Fruit fly (Drosophila melanogaster) whole organism, embryonic: Measurements from ENCODE around the gene Oct-TyrR.

ENCODE experiments used
- CG12104 ChIP-seq: fragments of 200-800 bp; sonication (Bioruptor generic); optimal IDR thresholded peaks from 3 replicates; lab custom pipeline; 2016; ENCODE audit warnings: missing biosample characterization, missing genetic modification characterization
- CG14860 ChIP-seq: fragments of 200-800 bp; sonication (Bioruptor generic); IDR thresholded peaks from 3 replicates; pipeline ENCODE4 v1.3.6; 2022; ENCODE audit warnings: missing biosample characterization, missing genetic modification characterization; ENCODE audit not compliant: partially characterized antibody
- CG15601 ChIP-seq: fragments of 200-800 bp; sonication (Bioruptor generic); optimal IDR thresholded peaks from 3 replicates; lab custom pipeline; 2019; ENCODE audit warnings: missing biosample characterization, mild to moderate bottlenecking, missing genetic modification characterization, moderate library complexity
- CG15696 ChIP-seq: fragments of 200-800 bp; sonication (Bioruptor generic); optimal IDR thresholded peaks from 2 replicates; lab custom pipeline; 2019; ENCODE audit warnings: missing biosample characterization, mild to moderate bottlenecking, missing genetic modification characterization, moderate library complexity
- CG17361 ChIP-seq: fragments of 200-800 bp; sonication (Bioruptor generic); IDR thresholded peaks from 3 replicates; pipeline ENCODE4 v1.3.6; 2022; ENCODE audit warnings: missing biosample characterization, missing genetic modification characterization
- CG18011 ChIP-seq: fragments of 200-800 bp; sonication (Bioruptor generic); optimal IDR thresholded peaks from 2 replicates; lab custom pipeline; 2017; ENCODE audit warnings: missing biosample characterization, missing genetic modification characterization, mild to moderate bottlenecking, moderate library complexity, missing genotype
- CG31365 ChIP-seq: fragments of 200-800 bp; sonication (Bioruptor generic); optimal IDR thresholded peaks from 2 replicates; lab custom pipeline; 2018; ENCODE audit warnings: missing biosample characterization, mild to moderate bottlenecking, missing genetic modification characterization
- CG32772 ChIP-seq: fragments of 200-800 bp; sonication (Bioruptor generic); IDR thresholded peaks from 2 replicates; pipeline ENCODE4 v1.3.6; 2022; ENCODE audit warnings: missing biosample characterization, missing genetic modification characterization
- CG3281 ChIP-seq: fragments of 200-800 bp; sonication (Bioruptor generic); optimal IDR thresholded peaks from 3 replicates; lab custom pipeline; 2017; ENCODE audit warnings: missing biosample characterization, mild to moderate bottlenecking, missing genetic modification characterization
- CG3838 ChIP-seq: fragments of 200-800 bp; sonication (Bioruptor generic); optimal IDR thresholded peaks from 3 replicates; lab custom pipeline; 2016; ENCODE audit warnings: missing biosample characterization, missing genetic modification characterization
- CG4328 ChIP-seq: fragments of 200-800 bp; sonication (Bioruptor generic); optimal IDR thresholded peaks from 3 replicates; lab custom pipeline; 2017; ENCODE audit warnings: missing biosample characterization, missing genetic modification reagents, missing genetic modification characterization
- CG7963 ChIP-seq: fragments of 200-800 bp; sonication (Bioruptor generic); IDR thresholded peaks from 3 replicates; pipeline ENCODE4 v1.3.6; 2022; ENCODE audit warnings: missing biosample characterization, missing genetic modification characterization; ENCODE audit not compliant: partially characterized antibody
- CG8765 ChIP-seq: fragments of 200-800 bp; sonication (Bioruptor generic); IDR thresholded peaks from 2 replicates; pipeline ENCODE4 v1.3.6; 2022; ENCODE audit warnings: missing biosample characterization, missing genetic modification characterization
- CG9609 ChIP-seq: fragments of 200-800 bp; sonication (Bioruptor generic); optimal IDR thresholded peaks from 3 replicates; lab custom pipeline; 2016; ENCODE audit warnings: missing biosample characterization, missing genetic modification characterization
- CG9727 ChIP-seq: fragments of 200-800 bp; sonication (Bioruptor generic); optimal IDR thresholded peaks from 3 replicates; lab custom pipeline; 2017; ENCODE audit warnings: missing biosample characterization, mild to moderate bottlenecking, missing genetic modification characterization
- CG9932 ChIP-seq: fragments of 200-800 bp; sonication (Bioruptor generic); IDR thresholded peaks from 2 replicates; pipeline ENCODE4 v1.3.6; 2022; ENCODE audit warnings: missing biosample characterization, missing genetic modification characterization
- CTCF ChIP-seq: fragments of 200-800 bp; sonication (Bioruptor generic); optimal IDR thresholded peaks from 2 replicates; lab custom pipeline; 2017; ENCODE audit warnings: missing biosample characterization, mild to moderate bottlenecking, missing genetic modification characterization, moderate library complexity
- CkIIα-i1 ChIP-seq: fragments of 200-800 bp; sonication (Bioruptor generic); IDR thresholded peaks from 2 replicates; pipeline ENCODE4 v1.3.6; 2022; ENCODE audit warnings: missing biosample characterization, missing genetic modification characterization
- D ChIP-seq, 2 experiments: fragments of 200-800 bp in 1 of 2; fragments of >200 bp in 1 of 2; sonication (Bioruptor generic) in 1 of 2; optimal IDR thresholded peaks; 2 replicates in 1 of 2; 3 replicates in 1 of 2; lab custom pipeline; 2017; ENCODE audit warnings: mild to moderate bottlenecking in 1 of 2, missing biosample characterization in 1 of 2, missing genetic modification characterization in 1 of 2, missing genetic modification reagents in 1 of 2
- Dip2 ChIP-seq: fragments of 200-800 bp; sonication (Bioruptor generic); IDR thresholded peaks from 2 replicates; pipeline ENCODE4 v1.3.6; 2022; ENCODE audit warnings: missing biosample characterization, missing genetic modification characterization
- Doc2 ChIP-seq: fragments of 200-800 bp; sonication (Bioruptor generic); IDR thresholded peaks from 2 replicates; pipeline ENCODE4 v1.3.6; 2022; ENCODE audit warnings: missing biosample characterization, missing genetic modification characterization
- ERR ChIP-seq: fragments of 200-800 bp; sonication (Bioruptor generic); optimal IDR thresholded peaks from 2 replicates; lab custom pipeline; 2016; ENCODE audit warnings: missing biosample characterization, missing genetic modification characterization
- Ets97D ChIP-seq: fragments of 200-800 bp; sonication (Bioruptor generic); optimal IDR thresholded peaks from 3 replicates; lab custom pipeline; 2016; ENCODE audit warnings: missing biosample characterization, missing genetic modification characterization
- Fer3 ChIP-seq: fragments of 200-800 bp; sonication (Bioruptor generic); optimal IDR thresholded peaks from 2 replicates; lab custom pipeline; 2018; ENCODE audit warnings: missing biosample characterization, mild to moderate bottlenecking, missing genetic modification characterization, moderate library complexity
- HLH3B ChIP-seq: fragments of 200-800 bp; sonication (Bioruptor generic); IDR thresholded peaks from 2 replicates; pipeline ENCODE4 v1.3.6; 2022; ENCODE audit warnings: missing biosample characterization, missing genetic modification characterization
- Hsf ChIP-seq: fragments of 200-800 bp; sonication (Bioruptor generic); optimal IDR thresholded peaks from 3 replicates; lab custom pipeline; 2016; ENCODE audit warnings: missing biosample characterization, missing genetic modification characterization
- Lhr ChIP-seq: fragments of 200-800 bp; sonication (Bioruptor generic); optimal IDR thresholded peaks from 3 replicates; lab custom pipeline; 2017; ENCODE audit warnings: mild to moderate bottlenecking, missing biosample characterization, missing genetic modification reagents, missing genetic modification characterization
- NfI ChIP-seq: fragments of 200-800 bp; sonication (Bioruptor generic); optimal IDR thresholded peaks from 3 replicates; lab custom pipeline; 2018; ENCODE audit warnings: missing biosample characterization, mild to moderate bottlenecking, missing genetic modification characterization, moderate library complexity
- Oaz ChIP-seq: fragments of 200-800 bp; sonication (Bioruptor generic); IDR thresholded peaks from 2 replicates; pipeline ENCODE4 v1.3.6; 2022; ENCODE audit warnings: missing biosample characterization, missing genetic modification characterization
- Oli ChIP-seq: fragments of 200-800 bp; sonication (Bioruptor generic); optimal IDR thresholded peaks from 2 replicates; lab custom pipeline; 2018; ENCODE audit warnings: missing biosample characterization, mild to moderate bottlenecking, missing genetic modification characterization, moderate library complexity
- Six4 ChIP-seq: fragments of 200-800 bp; sonication (Bioruptor generic); optimal IDR thresholded peaks from 2 replicates; lab custom pipeline; 2016; ENCODE audit warnings: missing biosample characterization, missing genetic modification characterization
- Sry-δ ChIP-seq: fragments of 200-800 bp; sonication (Bioruptor generic); optimal IDR thresholded peaks from 2 replicates; lab custom pipeline; 2016; ENCODE audit warnings: missing biosample characterization, missing genetic modification characterization
- YL-1 ChIP-seq: fragments of 200-800 bp; sonication (Bioruptor generic); optimal IDR thresholded peaks from 3 replicates; lab custom pipeline; 2017; ENCODE audit warnings: missing biosample characterization, mild to moderate bottlenecking, missing genetic modification characterization
- aop ChIP-seq: fragments of 200-800 bp; sonication (Bioruptor generic); IDR thresholded peaks from 2 replicates; pipeline ENCODE4 v1.3.6; 2022; ENCODE audit warnings: missing biosample characterization, missing genetic modification characterization
- cas ChIP-seq: fragments of 200-800 bp; sonication (Bioruptor generic); IDR thresholded peaks from 2 replicates; pipeline ENCODE4 v1.3.6; 2022; ENCODE audit warnings: missing biosample characterization, missing genetic modification characterization
- caup ChIP-seq: fragments of 200-800 bp; sonication (Bioruptor generic); optimal IDR thresholded peaks from 3 replicates; lab custom pipeline; 2017; ENCODE audit warnings: missing biosample characterization, mild to moderate bottlenecking, missing genetic modification characterization, moderate library complexity; ENCODE audit not compliant: severe bottlenecking
- cg ChIP-seq: fragments of 200-800 bp; sonication (Bioruptor generic); optimal IDR thresholded peaks from 3 replicates; lab custom pipeline; 2019; ENCODE audit warnings: missing biosample characterization, mild to moderate bottlenecking, missing genetic modification characterization, moderate library complexity
- chif ChIP-seq, 2 experiments: fragments of 200-800 bp; sonication (Bioruptor generic); optimal IDR thresholded peaks; 3 replicates each; lab custom pipeline; 2016; ENCODE audit warnings: missing biosample characterization in 2 of 2, missing genetic modification characterization in 2 of 2
- crol ChIP-seq: fragments of 200-800 bp; sonication (Bioruptor generic); IDR thresholded peaks from 2 replicates; pipeline ENCODE4 v1.3.6; 2022; ENCODE audit warnings: missing biosample characterization, missing genetic modification characterization
- gt ChIP-seq: fragments of 200-800 bp; sonication (Bioruptor generic); IDR thresholded peaks from 2 replicates; pipeline ENCODE4 v1.3.6; 2022; ENCODE audit warnings: missing biosample characterization, missing genetic modification characterization
- klu ChIP-seq: fragments of 200-800 bp; sonication (Bioruptor generic); IDR thresholded peaks from 2 replicates; pipeline ENCODE4 v1.3.6; 2022; ENCODE audit warnings: missing biosample characterization, missing genetic modification characterization
- mirr ChIP-seq: fragments of 200-800 bp; sonication (Bioruptor generic); optimal IDR thresholded peaks from 3 replicates; lab custom pipeline; 2018; ENCODE audit warnings: missing biosample characterization, mild to moderate bottlenecking, missing genetic modification characterization
- pita ChIP-seq: fragments of 200-800 bp; sonication (Bioruptor generic); optimal IDR thresholded peaks from 2 replicates; lab custom pipeline; 2017; ENCODE audit warnings: missing biosample characterization, mild to moderate bottlenecking, missing genetic modification characterization
- pnt ChIP-seq: fragments of 200-800 bp; sonication (Bioruptor generic); optimal IDR thresholded peaks from 3 replicates; lab custom pipeline; 2016; ENCODE audit warnings: missing biosample characterization, missing genetic modification characterization
- ro ChIP-seq: fragments of 200-800 bp; sonication (Bioruptor generic); IDR thresholded peaks from 2 replicates; pipeline ENCODE4 v1.3.6; 2022; ENCODE audit warnings: missing biosample characterization, missing genetic modification characterization
- sc ChIP-seq, 3 experiments: fragments of >200 bp in 2 of 3; fragments of 200-800 bp in 1 of 3; sonication (Bioruptor generic) in 1 of 3; optimal IDR thresholded peaks; 2 replicates in 2 of 3; 3 replicates in 1 of 3; lab custom pipeline; 2017; ENCODE audit warnings: mild to moderate bottlenecking in 1 of 3, missing biosample characterization in 1 of 3, missing genetic modification characterization in 1 of 3, missing genetic modification reagents in 1 of 3
- tll ChIP-seq, 2 experiments: fragments of 200-800 bp in 1 of 2; fragments of >200 bp in 1 of 2; sonication (Bioruptor generic) in 1 of 2; optimal IDR thresholded peaks; 2 replicates each; lab custom pipeline; 2017 to 2019; ENCODE audit warnings: missing biosample characterization in 2 of 2, missing genetic modification characterization in 2 of 2, mild to moderate bottlenecking in 1 of 2, moderate library complexity in 1 of 2
- tna ChIP-seq: fragments of 200-800 bp; sonication (Bioruptor generic); IDR thresholded peaks from 2 replicates; pipeline ENCODE4 v1.3.6; 2022; ENCODE audit warnings: missing biosample characterization, missing genetic modification characterization; ENCODE audit not compliant: partially characterized antibody

The Oct-TyrR gene

DNA sequence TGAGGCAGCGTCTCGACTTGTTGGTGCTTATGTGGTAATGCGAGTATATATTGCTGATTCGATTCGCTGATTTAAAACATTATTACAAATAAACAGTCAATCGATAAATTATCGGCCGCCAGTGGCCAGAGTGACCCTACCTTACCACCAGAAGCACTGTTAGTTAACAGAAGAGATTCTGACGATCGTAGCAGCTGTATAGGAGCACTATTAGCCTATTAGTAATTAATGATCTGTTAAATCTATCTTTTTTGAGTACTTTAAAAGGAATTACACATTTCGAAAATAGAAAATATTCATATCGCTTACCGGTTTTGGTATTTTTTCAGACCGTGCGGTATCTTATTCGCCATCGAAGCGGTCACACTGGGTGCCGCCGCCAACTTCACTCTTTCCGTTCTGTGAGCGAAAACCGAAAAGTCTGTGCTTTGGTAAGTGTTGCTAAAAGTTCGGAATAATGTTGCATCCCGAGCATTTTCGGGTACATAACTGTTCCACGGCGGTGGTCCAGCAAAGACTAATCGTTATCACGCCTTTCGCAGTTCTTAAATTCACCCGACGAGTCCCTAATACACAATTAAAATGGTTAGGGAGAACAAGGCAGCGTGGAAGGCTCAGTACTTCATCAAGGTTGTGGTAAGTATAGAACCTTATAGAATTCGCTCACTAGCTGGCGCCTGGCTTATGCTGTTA is 41.0 kb downstream of the Oct-TyrR start, which contains the start of the genes CG7130 and RpLP0 (continued):
- TF ChIP-seq ro (GFP tag; lab: Robert Waterston, UW) (peak; percentile 11; the same call in 1 of the 2 replicates), caup (peak; percentile 98), chif (GFP tag; optimal IDR thresholded peaks at IDR 0.05; lab: Kevin White, UChicago) (peak; percentile 76 to 91), CG3838 (GFP tag; lab: Kevin White, UChicago) (peak; percentile 81), CTCF (GFP tag; lab: Kevin White, UChicago) (peak; percentile 68), cg (no peak), Hsf (GFP tag; lab: Kevin White, UChicago) (peak; percentile 92), pnt (peak; percentile 56), CG14860 (GFP tag; lab: Robert Waterston, UW) (0 out of 3 replicates have a peak, but pooled peaks have one; percentile 18), D (optimal IDR thresholded peaks at IDR 0.05; lab: Kevin White, UChicago) (peak; percentile 31), D (GFP tag; optimal IDR thresholded peaks at IDR 0.05; lab: Kevin White, UChicago) (peak; percentile 89), Lhr (GFP tag; lab: Kevin White, UChicago) (peak; percentile 95), Ets97D (GFP tag; lab: Kevin White, UChicago) (peak; percentile 100), CG32772 (peak; percentile 75; the same call in 1 of the 2 replicates), CG18011 (GFP tag; lab: Kevin White, UChicago) (peak; percentile 83), NfI (peak; percentile 97), Oaz (GFP tag; lab: Robert Waterston, UW) (peak; percentile 65), CG15696 (tag; lab: Kevin White, UChicago) (peak; percentile 59), CG8765 (peak; percentile 46; the same call in 1 of the 2 replicates), CG17361 (peak; percentile 92), gt (GFP tag; lab: Robert Waterston, UW) (0 out of 2 replicates have a peak, but pooled peaks have one; percentile 35), YL-1 (peak; percentile 99), HLH3B (GFP tag; lab: Robert Waterston, UW) (peak; percentile 79), tll (GFP tag; optimal IDR thresholded peaks at IDR 0.05; lab: Kevin White, UChicago) (peak in 1 of 2 experiments; percentile 41), pita (no peak), Oli (tag; lab: Kevin White, UChicago) (peak; percentile 81), Dip2 (GFP tag; lab: Robert Waterston, UW) (no peak), Doc2 (GFP tag; lab: Robert Waterston, UW) (peak; percentile 64), CG7963 (GFP tag; lab: Robert Waterston, UW) (no peak), CkIIα-i1 (GFP tag; lab: Robert Waterston, UW) (no peak), CG31365 (tag; lab: Kevin White, UChicago) (peak; percentile 86), mirr (GFP tag; lab: Kevin White, UChicago) (peak; percentile 97), CG12104 (GFP tag; lab: Kevin White, UChicago) (peak; percentile 96), CG15601 (tag; lab: Kevin White, UChicago) (peak; percentile 93), CG9932 (GFP tag; lab: Robert Waterston, UW) (peak; percentile 75), aop (GFP tag; lab: Robert Waterston, UW) (no peak), crol (0 out of 2 replicates have a peak, but pooled peaks have one; percentile 42), tna (GFP tag; lab: Robert Waterston, UW) (no peak), klu (GFP tag; lab: Robert Waterston, UW) (peak; percentile 52; the same call in 1 of the 2 replicates), cas (GFP tag; lab: Robert Waterston, UW) (peak; percentile 74; the same call in 1 of the 2 replicates), sc (optimal IDR thresholded peaks at IDR 0.05; lab: Kevin White, UChicago) (no peak), sc (GFP tag; optimal IDR thresholded peaks at IDR 0.05; lab: Kevin White, UChicago) (peak; percentile 89), CG9609 (GFP tag; lab: Kevin White, UChicago) (peak; percentile 88), CG4328 (GFP tag; lab: Kevin White, UChicago) (peak; percentile 92), Sry-δ (GFP tag; lab: Kevin White, UChicago) (peak; percentile 82), ERR (GFP tag; lab: Kevin White, UChicago) (peak; percentile 81), CG9727 (peak; percentile 96), Fer3 (peak; percentile 93), Six4 (GFP tag; lab: Kevin White, UChicago) (peak; percentile 82), CG3281 (peak; percentile 94)
